Fruit fly (Drosophila melanogaster) whole organism, adult: ENCODE measurements around the gene wuho.
A peak's percentile ranks its signal among the peaks of the same experiment; 100 is the strongest.

Source experiments
- CG11617 ChIP-seq: fragments of 200-800 bp; sonication (Bioruptor generic); optimal IDR thresholded peaks from 2 replicates; lab custom pipeline; 2017; ENCODE audit warnings: mild to moderate bottlenecking, missing biosample characterization, missing genetic modification reagents, missing genetic modification characterization
- CG12768 ChIP-seq: fragments of 200-800 bp; sonication (Bioruptor generic); optimal IDR thresholded peaks from 2 replicates; lab custom pipeline; 2017; ENCODE audit warnings: missing biosample characterization, missing genetic modification characterization, mild to moderate bottlenecking, moderate library complexity, missing genetic modification reagents
- CG14711 ChIP-seq: fragments of 200-800 bp; sonication (Bioruptor generic); optimal IDR thresholded peaks from 2 replicates; lab custom pipeline; 2018; ENCODE audit warnings: missing biosample characterization, mild to moderate bottlenecking, missing genetic modification characterization, moderate library complexity
- CG1620 ChIP-seq: fragments of 200-800 bp; sonication (Bioruptor generic); optimal IDR thresholded peaks from 2 replicates; lab custom pipeline; 2016; ENCODE audit warnings: missing biosample characterization, missing genetic modification characterization
- CG33017 ChIP-seq: fragments of 200-800 bp; sonication (Bioruptor generic); optimal IDR thresholded peaks from 2 replicates; lab custom pipeline; 2018; ENCODE audit warnings: missing biosample characterization, mild to moderate bottlenecking, missing genetic modification characterization, moderate library complexity
- CG5204 ChIP-seq: fragments of 200-800 bp; sonication (Bioruptor generic); optimal IDR thresholded peaks from 2 replicates; lab custom pipeline; 2016; ENCODE audit warnings: missing biosample characterization, missing genetic modification characterization
- CG7045 ChIP-seq: fragments of 200-800 bp; sonication (Bioruptor generic); optimal IDR thresholded peaks from 2 replicates; lab custom pipeline; 2017; ENCODE audit warnings: missing biosample characterization, mild to moderate bottlenecking, missing genetic modification characterization
- CG7101 ChIP-seq: fragments of 200-800 bp; sonication (Bioruptor generic); optimal IDR thresholded peaks from 2 replicates; lab custom pipeline; 2018; ENCODE audit warnings: missing biosample characterization, mild to moderate bottlenecking, missing genetic modification characterization, moderate library complexity
- Clk ChIP-seq: fragments of 200-800 bp; sonication (Bioruptor generic); optimal IDR thresholded peaks from 2 replicates; lab custom pipeline; 2017; ENCODE audit warnings: missing biosample characterization, missing genetic modification characterization
- Crg-1 ChIP-seq: fragments of 200-800 bp; sonication (Bioruptor generic); optimal IDR thresholded peaks from 2 replicates; lab custom pipeline; 2016; ENCODE audit warnings: missing biosample characterization, missing genetic modification characterization
- Hr96 ChIP-seq: fragments of 200-800 bp; sonication (Bioruptor generic); optimal IDR thresholded peaks from 2 replicates; lab custom pipeline; 2016; ENCODE audit warnings: missing biosample characterization, missing genetic modification characterization
- Mnt ChIP-seq: fragments of 200-800 bp; sonication (Bioruptor generic); optimal IDR thresholded peaks from 2 replicates; lab custom pipeline; 2016; ENCODE audit warnings: missing biosample characterization, mild to moderate bottlenecking, missing genetic modification characterization
- bab1 ChIP-seq: fragments of 200-800 bp; sonication (Bioruptor generic); optimal IDR thresholded peaks from 3 replicates; lab custom pipeline; 2019; ENCODE audit warnings: missing biosample characterization, mild to moderate bottlenecking, missing genetic modification characterization, moderate library complexity
- cic ChIP-seq: fragments of 200-800 bp; sonication (Bioruptor generic); optimal IDR thresholded peaks from 2 replicates; lab custom pipeline; 2017; ENCODE audit warnings: missing biosample characterization, mild to moderate bottlenecking, missing genetic modification characterization, moderate library complexity
- cnc ChIP-seq, 2 experiments: fragments of >200 bp; optimal IDR thresholded peaks; 2 replicates each; lab custom pipeline; 2017
- kay ChIP-seq: fragments of 200-800 bp; sonication (Bioruptor generic); peaks from one replicate; lab custom pipeline; 2016; ENCODE audit warnings: missing biosample characterization, missing genetic modification characterization, borderline replicate concordance
- ovo ChIP-seq: fragments of 200-800 bp; sonication (Bioruptor generic); optimal IDR thresholded peaks from 2 replicates; lab custom pipeline; 2016; ENCODE audit warnings: missing biosample characterization, missing genetic modification characterization
- pad ChIP-seq: fragments of 200-800 bp; sonication (Bioruptor generic); optimal IDR thresholded peaks from 3 replicates; lab custom pipeline; 2017; ENCODE audit warnings: missing biosample characterization, missing genetic modification characterization, mild to moderate bottlenecking, moderate library complexity, missing genetic modification reagents
- tj ChIP-seq: fragments of 200-800 bp; sonication (Bioruptor generic); optimal IDR thresholded peaks from 3 replicates; lab custom pipeline; 2017; ENCODE audit warnings: missing biosample characterization, mild to moderate bottlenecking, missing genetic modification characterization, moderate library complexity
- toe ChIP-seq: fragments of 200-800 bp; sonication (Bioruptor generic); optimal IDR thresholded peaks from 2 replicates; lab custom pipeline; 2016; ENCODE audit warnings: missing biosample characterization, missing genetic modification characterization

The wuho gene

DNA sequence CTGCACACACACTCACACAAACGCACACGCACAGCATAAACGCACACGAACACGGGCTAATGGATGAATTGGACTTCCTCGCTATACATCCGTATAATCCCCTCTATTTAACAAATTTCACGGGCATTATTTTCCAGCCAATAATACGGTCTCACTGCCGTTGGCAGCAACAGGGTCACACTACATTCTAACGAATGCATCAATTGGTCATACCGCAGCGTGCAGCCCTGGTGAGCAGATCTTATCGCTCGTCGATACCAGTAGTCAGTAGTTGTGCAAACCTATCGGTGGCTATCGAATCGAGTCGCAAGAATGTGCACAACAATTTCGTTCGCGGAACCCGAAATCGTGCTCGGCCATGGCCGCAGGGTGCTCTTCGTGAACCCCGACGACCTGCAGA lies at the start of gene wuho, which contains the start of gene Top3beta:
wuho (plus strand) TSS at position 259 of the 400 bp plus-strand sequence.
Top3beta (minus strand) TSS at position 149 of the 400 bp plus-strand sequence.
- TF ChIP-seq CG7101 (tag; lab: Kevin White, UChicago) (peak; percentile 68), CG11617 (peak; percentile 37), tj (GFP tag; lab: Kevin White, UChicago) (peak; percentile 31), toe (GFP tag; lab: Kevin White, UChicago) (no peak), CG33017 (peak; percentile 20), kay (GFP tag; lab: Kevin White, UChicago) (no peak), cic (peak; percentile 65), CG7045 (GFP tag; lab: Kevin White, UChicago) (no peak), Crg-1 (GFP tag; lab: Kevin White, UChicago) (peak; percentile 47), pad (GFP tag; lab: Kevin White, UChicago) (peak; percentile 72), ovo (GFP tag; lab: Kevin White, UChicago) (peak; percentile 57), CG12768 (GFP tag; lab: Kevin White, UChicago) (no peak), CG5204 (GFP tag; lab: Kevin White, UChicago) (no peak), cnc (optimal IDR thresholded peaks at IDR 0.05; lab: Kevin White, UChicago) (no peak), Clk (GFP tag; lab: Kevin White, UChicago) (no peak), CG1620 (GFP tag; lab: Kevin White, UChicago) (peak; percentile 51), Mnt (GFP tag; lab: Kevin White, UChicago) (peak; percentile 96), CG14711 (tag; lab: Kevin White, UChicago) (peak; percentile 44), Hr96 (GFP tag; lab: Kevin White, UChicago) (no peak), bab1 (peak; percentile 83)

DNA sequence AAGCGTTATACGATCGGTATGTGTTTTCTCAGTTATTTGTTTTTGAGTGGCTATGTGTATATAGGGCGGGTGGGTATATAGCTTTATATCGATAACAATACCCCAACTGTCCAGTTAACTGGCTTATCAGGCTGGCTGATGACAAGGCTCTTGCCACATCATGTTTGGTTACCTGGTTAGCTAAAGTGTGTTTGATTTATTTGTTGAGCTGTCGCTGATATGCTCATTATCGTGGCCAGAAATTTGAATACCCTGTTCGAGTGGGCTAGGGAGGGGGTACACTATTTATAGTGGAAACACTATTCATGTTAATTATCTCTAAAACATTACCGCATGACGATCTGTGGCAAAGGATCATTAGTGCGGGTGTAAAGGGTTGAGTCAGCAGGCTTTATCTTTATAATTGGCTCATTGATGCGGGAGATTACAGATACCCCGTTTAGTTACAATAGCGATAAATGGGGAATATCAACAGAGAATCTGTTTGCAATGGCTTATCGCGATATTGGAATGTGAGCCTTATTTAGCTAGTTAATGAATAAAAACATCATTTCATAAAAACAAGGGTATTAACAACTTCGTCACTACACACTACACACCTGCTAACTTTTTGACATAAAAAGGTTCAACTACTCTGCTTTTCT lies 34.9 kb upstream of the wuho start:
- TF ChIP-seq CG7101 (tag; lab: Kevin White, UChicago), result no peak
- no peak for TF ChIP-seq bab1

DNA sequence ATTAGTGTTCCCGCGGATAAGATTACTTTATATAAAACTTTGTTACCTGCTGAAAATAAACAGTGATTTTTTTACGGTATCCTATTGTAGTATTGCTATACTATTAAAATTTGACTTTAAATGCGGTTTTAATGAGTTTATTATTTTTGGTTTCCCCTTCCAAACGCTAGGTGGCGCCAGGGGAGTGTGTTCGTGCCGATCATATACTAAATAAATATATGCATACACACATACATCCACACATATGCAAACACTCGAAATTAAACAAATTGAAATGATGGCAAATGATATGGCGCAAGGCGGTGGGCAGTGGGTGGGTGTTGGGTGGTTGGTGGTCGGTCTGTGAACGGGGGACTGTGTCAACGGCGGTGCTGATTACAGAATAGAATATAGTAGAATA lies 34.2 kb upstream of the wuho start:
- no peak for TF ChIP-seq kay (GFP tag; lab: Kevin White, UChicago)
- TF ChIP-seq cnc (optimal IDR thresholded peaks at IDR 0.05; lab: Kevin White, UChicago), result no peak
- no peak for TF ChIP-seq Clk (GFP tag; lab: Kevin White, UChicago)
- TF ChIP-seq CG1620 (GFP tag; lab: Kevin White, UChicago), result no peak

DNA sequence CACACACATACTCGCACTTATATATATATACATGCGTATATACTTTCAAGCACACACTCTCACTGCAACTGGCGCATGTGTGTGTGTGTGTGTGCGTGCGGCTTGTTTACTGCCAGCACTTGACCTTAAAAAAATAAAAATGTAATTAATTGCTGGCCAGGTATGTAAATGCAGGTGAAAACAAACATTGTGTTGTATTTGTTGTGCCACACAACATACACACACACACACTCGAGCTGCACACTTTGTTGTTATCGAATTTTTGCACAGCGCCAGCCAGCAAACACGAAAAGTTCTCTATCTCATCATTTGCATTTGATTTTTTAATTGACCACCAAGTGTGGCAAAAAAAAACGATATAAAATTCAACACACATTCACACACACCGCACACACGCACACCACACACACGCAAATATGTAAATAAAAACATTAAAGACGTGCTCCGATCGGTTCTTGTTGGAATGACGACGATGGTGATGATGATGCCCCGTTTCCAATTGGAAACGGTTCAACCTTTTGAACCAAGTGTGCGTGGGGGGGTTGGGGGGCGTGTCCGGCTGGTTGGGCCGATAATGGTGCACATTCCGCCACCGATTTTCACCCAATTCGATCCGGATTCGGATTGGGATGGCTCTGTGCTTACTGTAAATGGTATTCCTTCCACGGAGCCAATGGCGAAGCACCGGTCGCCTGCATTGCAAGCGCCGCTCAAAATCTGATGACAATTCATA lies 33.1 kb upstream of the wuho start:
- no peak for TF ChIP-seq CG7045 (GFP tag; lab: Kevin White, UChicago)
- no peak for TF ChIP-seq cnc (optimal IDR thresholded peaks at IDR 0.05; lab: Kevin White, UChicago)
- no peak for TF ChIP-seq pad (GFP tag; lab: Kevin White, UChicago)
- TF ChIP-seq CG14711 (tag; lab: Kevin White, UChicago), result no peak
- TF ChIP-seq ovo (GFP tag; lab: Kevin White, UChicago), result no peak
- no peak for TF ChIP-seq kay (GFP tag; lab: Kevin White, UChicago)
- no peak for TF ChIP-seq CG33017
- TF ChIP-seq Crg-1 (GFP tag; lab: Kevin White, UChicago), result no peak
- TF ChIP-seq Hr96 (GFP tag; lab: Kevin White, UChicago), result no peak
- TF ChIP-seq CG12768 (GFP tag; lab: Kevin White, UChicago), result no peak
- TF ChIP-seq Clk (GFP tag; lab: Kevin White, UChicago), result no peak
- no peak for TF ChIP-seq Mnt (GFP tag; lab: Kevin White, UChicago)
- no peak for TF ChIP-seq tj (GFP tag; lab: Kevin White, UChicago)
- no peak for TF ChIP-seq toe (GFP tag; lab: Kevin White, UChicago)
- TF ChIP-seq cic, result no peak
- no peak for TF ChIP-seq bab1
- no peak for TF ChIP-seq CG5204 (GFP tag; lab: Kevin White, UChicago)
- TF ChIP-seq CG1620 (GFP tag; lab: Kevin White, UChicago), result no peak

dm6 chrX:6255414-6255915 lies 32.4 kb upstream of the wuho start, which contains the start of the genes Rbcn-3A and Spx:
Gene Rbcn-3A, minus strand, starts transcription at chrX:6255487.
Gene Spx, plus strand, starts transcription at chrX:6255822.
- TF ChIP-seq CG1620 (GFP tag; lab: Kevin White, UChicago) (no peak), cic (no peak), ovo (GFP tag; lab: Kevin White, UChicago) (peak; percentile 44), toe (GFP tag; lab: Kevin White, UChicago) (no peak), CG14711 (tag; lab: Kevin White, UChicago) (peak; percentile 85), CG11617 (peak; percentile 64), tj (GFP tag; lab: Kevin White, UChicago) (peak; percentile 47), pad (GFP tag; lab: Kevin White, UChicago) (peak; percentile 31), cnc (optimal IDR thresholded peaks at IDR 0.05; lab: Kevin White, UChicago) (no peak), CG7101 (tag; lab: Kevin White, UChicago) (peak; percentile 73), Crg-1 (GFP tag; lab: Kevin White, UChicago) (peak; percentile 27), Mnt (GFP tag; lab: Kevin White, UChicago) (peak; percentile 67), bab1 (peak; percentile 49)
